Worm (Caenorhabditis elegans) whole organism, mixed stage, embryonic: ENCODE results near the gene T16H12.9.

Experiments used
- blmp-1 ChIP-seq: fragments of 150-350 bp; optimal IDR thresholded peaks from 2 replicates; lab custom pipeline; 2014; ENCODE audit warnings: missing biosample characterization, missing genetic modification characterization
- ceh-39 ChIP-seq: fragments of 150-350 bp; optimal IDR thresholded peaks from 2 replicates; lab custom pipeline; 2014; ENCODE audit warnings: missing biosample characterization, missing genetic modification characterization
- ceh-43 ChIP-seq: fragments of 200-800 bp; sonication (Bioruptor generic); optimal IDR thresholded peaks from 2 replicates; lab custom pipeline; 2018; ENCODE audit warnings: mild to moderate bottlenecking, missing genetic modification characterization, moderate library complexity, missing compliant biosample characterization
- ceh-83 ChIP-seq: fragments of 200-800 bp; sonication (Bioruptor generic); optimal IDR thresholded peaks from 2 replicates; lab custom pipeline; 2018; ENCODE audit warnings: mild to moderate bottlenecking, missing genetic modification characterization, missing compliant biosample characterization
- ces-1 ChIP-seq: fragments of 150-350 bp; optimal IDR thresholded peaks from 2 replicates; lab custom pipeline; 2014; ENCODE audit warnings: missing biosample characterization, missing genetic modification reagents, missing genetic modification characterization
- cnd-1 ChIP-seq: fragments of 200-800 bp; sonication (Bioruptor generic); optimal IDR thresholded peaks from 2 replicates; lab custom pipeline; 2018; ENCODE audit warnings: mild to moderate bottlenecking, missing genetic modification characterization, missing compliant biosample characterization
- drap-1 ChIP-seq: fragments of 200-800 bp; sonication (Bioruptor generic); optimal IDR thresholded peaks from 3 replicates; lab custom pipeline; 2018; ENCODE audit warnings: mild to moderate bottlenecking, missing genetic modification characterization, missing compliant biosample characterization
- elt-1 ChIP-seq: sonication (generic microtip); optimal IDR thresholded peaks from 2 replicates; lab custom pipeline; 2017; ENCODE audit warnings: missing genetic modification characterization, mild to moderate bottlenecking, missing compliant biosample characterization, antibody characterized with exemption, moderate library complexity, borderline replicate concordance; ENCODE audit not compliant: insufficient read depth
- flh-1 ChIP-seq: fragments of 200-800 bp; sonication (Bioruptor generic); optimal IDR thresholded peaks from 2 replicates; lab custom pipeline; 2018; ENCODE audit warnings: mild to moderate bottlenecking, missing genetic modification characterization, moderate library complexity, missing compliant biosample characterization
- hlh-1 ChIP-seq: fragments of 150-350 bp; optimal IDR thresholded peaks from 2 replicates; lab custom pipeline; 2014; ENCODE audit warnings: missing biosample characterization, missing genetic modification reagents, missing genetic modification characterization
- lin-13 ChIP-seq: fragments of 150-350 bp; optimal IDR thresholded peaks from 2 replicates; lab custom pipeline; 2014; ENCODE audit warnings: missing biosample characterization, missing genetic modification characterization
- lsy-2 ChIP-seq: fragments of 150-350 bp; optimal IDR thresholded peaks from 2 replicates; lab custom pipeline; 2014; ENCODE audit warnings: missing biosample characterization, missing genetic modification characterization
- mab-5 ChIP-seq: fragments of 150-350 bp; optimal IDR thresholded peaks from 2 replicates; lab custom pipeline; 2014; ENCODE audit warnings: missing biosample characterization, missing genetic modification characterization
- mep-1 ChIP-seq: fragments of 150-350 bp; optimal IDR thresholded peaks from 2 replicates; lab custom pipeline; 2017; ENCODE audit warnings: missing biosample characterization, missing genetic modification reagents, missing genetic modification characterization, inconsistent platforms
- mls-2 ChIP-seq: sonication (generic microtip); optimal IDR thresholded peaks from 2 replicates; lab custom pipeline; 2016; ENCODE audit warnings: mild to moderate bottlenecking, missing genetic modification characterization, moderate library complexity, missing compliant biosample characterization
- nhr-12 ChIP-seq: fragments of 150-350 bp; optimal IDR thresholded peaks from 2 replicates; lab custom pipeline; 2014; ENCODE audit warnings: missing biosample characterization, missing genetic modification characterization
- nhr-2 ChIP-seq: fragments of 150-350 bp; optimal IDR thresholded peaks from 2 replicates; lab custom pipeline; 2014; ENCODE audit warnings: missing biosample characterization, missing genetic modification characterization
- nhr-237 ChIP-seq: fragments of 150-350 bp; optimal IDR thresholded peaks from 2 replicates; lab custom pipeline; 2014; ENCODE audit warnings: missing biosample characterization, missing genetic modification characterization
- nhr-28 ChIP-seq: fragments of 150-350 bp; optimal IDR thresholded peaks from 2 replicates; lab custom pipeline; 2014; ENCODE audit warnings: missing biosample characterization, missing genetic modification characterization
- sem-2 ChIP-seq: fragments of 200-800 bp; sonication (Bioruptor generic); optimal IDR thresholded peaks from 2 replicates; lab custom pipeline; 2018; ENCODE audit warnings: mild to moderate bottlenecking, missing genetic modification characterization, missing compliant biosample characterization
- snpc-4 ChIP-seq: fragments of 150-350 bp; optimal IDR thresholded peaks from 2 replicates; lab custom pipeline; 2014; ENCODE audit warnings: missing biosample characterization, missing genetic modification characterization
- sptf-1 ChIP-seq: sonication (generic microtip); optimal IDR thresholded peaks from 2 replicates; lab custom pipeline; 2017; ENCODE audit warnings: mild to moderate bottlenecking, missing genetic modification characterization, moderate library complexity, missing compliant biosample characterization
- tbx-8 ChIP-seq: fragments of 200-800 bp; sonication (Bioruptor generic); optimal IDR thresholded peaks from 2 replicates; lab custom pipeline; 2018; ENCODE audit warnings: mild to moderate bottlenecking, missing genetic modification characterization, moderate library complexity, missing compliant biosample characterization
- unc-120 ChIP-seq: sonication (generic microtip); optimal IDR thresholded peaks from 2 replicates; lab custom pipeline; 2017; ENCODE audit warnings: missing genetic modification characterization, missing compliant biosample characterization; ENCODE audit not compliant: poor library complexity, severe bottlenecking
- unc-39 ChIP-seq: fragments of 150-350 bp; optimal IDR thresholded peaks from 2 replicates; lab custom pipeline; 2014; ENCODE audit warnings: missing biosample characterization, missing genetic modification characterization
- unc-62 ChIP-seq: fragments of 150-350 bp; optimal IDR thresholded peaks from 2 replicates; lab custom pipeline; 2014; ENCODE audit warnings: missing biosample characterization, missing genetic modification reagents, missing genetic modification characterization
- zip-8 ChIP-seq: fragments of 150-350 bp; optimal IDR thresholded peaks from 2 replicates; lab custom pipeline; 2014; ENCODE audit warnings: missing biosample characterization, missing genetic modification characterization

T16H12.9 gene

ce11 chrIII:10136778-10137177 lies 27.7 kb downstream of the T16H12.9 start, which contains the start of gene ZK1128.7:
TSS of gene ZK1128.7 (plus strand) at chrIII:10137006.
- TF ChIP-seq flh-1 (GFP tag; lab: Kevin White, UChicago) (no peak), elt-1 (tag; lab: Kevin White, UChicago) (peak; percentile 29)

ce11 chrIII:10140732-10141131 lies 31.6 kb downstream of the T16H12.9 start, which contains the start of gene K08E5.6:
TSS of gene K08E5.6 (plus strand) at chrIII:10141032.
- no peak for TF ChIP-seq hlh-1
- TF ChIP-seq, all 35 proteins: peak for 0

- no peak for TF ChIP-seq sem-2 (GFP tag; lab: Kevin White, UChicago)
- no peak for TF ChIP-seq nhr-2 (tag; lab: Kevin White, UChicago)
- no peak for TF ChIP-seq unc-39 (tag; lab: Kevin White, UChicago)
- no peak for TF ChIP-seq drap-1
- TF ChIP-seq sptf-1: no peak
- no peak for TF ChIP-seq lin-13 (tag; lab: Kevin White, UChicago)
- no peak for TF ChIP-seq flh-1 (GFP tag; lab: Kevin White, UChicago)
- TF ChIP-seq tbx-8 (GFP tag; lab: Kevin White, UChicago): no peak
- no peak for TF ChIP-seq nhr-12 (tag; lab: Kevin White, UChicago)
- TF ChIP-seq unc-62 (GFP tag; lab: Kevin White, UChicago): no peak
- TF ChIP-seq ceh-39 (tag; lab: Kevin White, UChicago): no peak
- no peak for TF ChIP-seq mep-1 (tag; lab: Kevin White, UChicago)
- no peak for TF ChIP-seq hlh-1
- no peak for TF ChIP-seq snpc-4 (tag; lab: Kevin White, UChicago)
- TF ChIP-seq ceh-43 (GFP tag; lab: Kevin White, UChicago): no peak
- TF ChIP-seq blmp-1 (tag; lab: Kevin White, UChicago): no peak
- TF ChIP-seq cnd-1 (tag; lab: Kevin White, UChicago): no peak
- TF ChIP-seq, all 35 proteins: peak for 0
Measured at ce11 chrIII:10146701-10147100, 37.6 kb downstream of the T16H12.9 start, which contains the start of gene K08E5.1. TSS of gene K08E5.1 (minus strand) at chrIII:10146801.

ce11 chrIII:10149910-10150309 lies 40.8 kb downstream of the T16H12.9 start:
- TF ChIP-seq nhr-237 (tag; lab: Kevin White, UChicago) (no peak), nhr-28 (tag; lab: Kevin White, UChicago) (no peak), mls-2 (tag; lab: Kevin White, UChicago) (no peak), hlh-1 (no peak)

- no peak for TF ChIP-seq ces-1 (GFP tag; lab: Kevin White, UChicago)
- TF ChIP-seq sem-2 (GFP tag; lab: Kevin White, UChicago): no peak
- no peak for TF ChIP-seq ceh-83 (GFP tag; lab: Kevin White, UChicago)
- no peak for TF ChIP-seq mls-2 (tag; lab: Kevin White, UChicago)
- no peak for TF ChIP-seq elt-1 (tag; lab: Kevin White, UChicago)
- no peak for TF ChIP-seq zip-8 (tag; lab: Kevin White, UChicago)
- no peak for TF ChIP-seq flh-1 (GFP tag; lab: Kevin White, UChicago)
- no peak for TF ChIP-seq ceh-39 (tag; lab: Kevin White, UChicago)
- no peak for TF ChIP-seq cnd-1 (tag; lab: Kevin White, UChicago)
- no peak for TF ChIP-seq nhr-12 (tag; lab: Kevin White, UChicago)
- TF ChIP-seq nhr-237 (tag; lab: Kevin White, UChicago): no peak
- TF ChIP-seq snpc-4 (tag; lab: Kevin White, UChicago): no peak
- TF ChIP-seq tbx-8 (GFP tag; lab: Kevin White, UChicago): no peak
- no peak for TF ChIP-seq mab-5 (tag; lab: Kevin White, UChicago)
- no peak for TF ChIP-seq unc-39 (tag; lab: Kevin White, UChicago)
- TF ChIP-seq lsy-2 (tag; lab: Kevin White, UChicago): no peak
- TF ChIP-seq blmp-1 (tag; lab: Kevin White, UChicago): no peak
Measured at ce11 chrIII:10150710-10151109, 41.6 kb downstream of the T16H12.9 start.

- TF ChIP-seq unc-120 (tag; lab: Kevin White, UChicago) (peak; percentile 16), lin-13 (tag; lab: Kevin White, UChicago) (no peak), nhr-237 (tag; lab: Kevin White, UChicago) (no peak), flh-1 (GFP tag; lab: Kevin White, UChicago) (no peak), ces-1 (GFP tag; lab: Kevin White, UChicago) (peak; percentile 44)
Measured at ce11 chrIII:10151719-10152118, 42.6 kb downstream of the T16H12.9 start.
